Worm (Caenorhabditis elegans): ENCODE data around the gene Y105C5B.11.

- TF ChIP-seq him-1 (tag; optimal IDR thresholded peaks at IDR 0.05) (no peak), dao-5 (tag; optimal IDR thresholded peaks at IDR 0.05) (no peak), W03F9.2 (tag; optimal IDR thresholded peaks at IDR 0.05) (no peak)
Measured at ce11 chrIV:15930281-15930680, 11.0 kb downstream of the Y105C5B.11 start, which contains the start of gene Y105C5B.9.
